Fruit fly (Drosophila melanogaster): ENCODE results near the gene CG6766.

DNA sequence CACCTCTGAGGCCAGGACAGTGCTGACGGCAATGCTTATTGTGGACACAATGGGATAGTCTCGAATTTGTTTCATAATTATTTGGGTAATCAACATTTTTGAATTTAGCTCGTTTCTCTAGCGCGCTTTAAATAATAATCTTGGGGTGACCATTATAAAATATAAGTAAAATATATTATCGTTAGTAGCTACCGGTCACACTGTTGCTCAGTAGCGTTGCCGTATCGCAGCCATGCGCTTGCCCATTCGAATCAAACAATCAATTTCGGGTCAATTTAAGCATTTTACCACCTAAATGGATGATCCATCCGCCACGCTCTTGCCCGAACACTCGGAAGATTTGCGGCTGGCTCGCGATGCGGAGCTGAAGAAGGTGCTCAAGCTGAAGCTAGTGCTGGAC, 50.8 kb downstream of the CG6766 start, which contains the start of the genes zuc and dgt2:
- no peak for TF ChIP-seq CG8159 (tag; optimal IDR thresholded peaks at IDR 0.05)
- no peak for TF ChIP-seq Ets98B (GFP tag; IDR thresholded peaks at IDR 0.05)
- no peak for TF ChIP-seq CG10348 (GFP tag; IDR thresholded peaks at IDR 0.05)
- TF ChIP-seq CG32121 (GFP tag; IDR thresholded peaks at IDR 0.05), result no peak
